3 fruit fly cellular contexts compared by ENCODE assay signal in genomic region chr2L:14523731-14524130, dm6.
TF ChIP-seq lines count a peak whose summit lies in the region.

No protein-coding gene starts in this region.

- TF ChIP-seq CTCF in whole organism, embryonic (GFP tag; optimal IDR thresholded peaks at IDR 0.05; lab: Kevin White, UChicago), result no peak

TF ChIP-seq in whole organism, embryonic, 481 proteins besides CTCF, POLR2A, EP300 and RAD21:
- TF ChIP-seq CG6654 (GFP tag; optimal IDR thresholded peaks at IDR 0.05; lab: Kevin White, UChicago) (no peak), D19A (tag; optimal IDR thresholded peaks at IDR 0.05; lab: Kevin White, UChicago) (peak; percentile 17), gem (tag; optimal IDR thresholded peaks at IDR 0.05; lab: Kevin White, UChicago) (peak; percentile 10), CG6765 (GFP tag; optimal IDR thresholded peaks at IDR 0.05; lab: Kevin White, UChicago) (no peak), Fer2 (tag; optimal IDR thresholded peaks at IDR 0.05; lab: Kevin White, UChicago) (no peak), row (GFP tag; IDR thresholded peaks at IDR 0.05; lab: Robert Waterston, UW) (no peak), mld (GFP tag; IDR thresholded peaks at IDR 0.05; lab: Robert Waterston, UW; ENCODE audit: partially characterized antibody) (no peak)

TF ChIP-seq in whole organism, prepupa, 60 proteins besides CTCF, POLR2A, EP300 and RAD21:
- TF ChIP-seq lz (GFP tag; optimal IDR thresholded peaks at IDR 0.05; lab: Kevin White, UChicago) (no peak), acj6 (GFP tag; optimal IDR thresholded peaks at IDR 0.05; lab: Kevin White, UChicago) (peak; percentile 14), CG3032 (tag; optimal IDR thresholded peaks at IDR 0.05; lab: Kevin White, UChicago) (peak; percentile 0), CG3919 (GFP tag; optimal IDR thresholded peaks at IDR 0.05; lab: Kevin White, UChicago) (peak; percentile 39), dsx (GFP tag; optimal IDR thresholded peaks at IDR 0.05; lab: Kevin White, UChicago; ENCODE audit: poor library complexity, severe bottlenecking) (peak; percentile 20), fd85E (GFP tag; optimal IDR thresholded peaks at IDR 0.05; lab: Kevin White, UChicago) (no peak), topi (GFP tag; optimal IDR thresholded peaks at IDR 0.05; lab: Kevin White, UChicago) (peak; percentile 10), Hr4 (GFP tag; optimal IDR thresholded peaks at IDR 0.05; lab: Kevin White, UChicago) (peak; percentile 40), CG9139 (GFP tag; optimal IDR thresholded peaks at IDR 0.05; lab: Kevin White, UChicago) (no peak), Hr39 (GFP tag; optimal IDR thresholded peaks at IDR 0.05; lab: Kevin White, UChicago) (no peak), CG8119 (GFP tag; IDR thresholded peaks at IDR 0.05; lab: Robert Waterston, UW) (0 out of 3 replicates have a peak, but pooled peaks have one; percentile 24), CG6808 (GFP tag; optimal IDR thresholded peaks at IDR 0.05; lab: Kevin White, UChicago) (peak; percentile 22), svp (GFP tag; lab: Kevin White, UChicago) (peak; percentile 70), CG34406 (GFP tag; optimal IDR thresholded peaks at IDR 0.05; lab: Kevin White, UChicago) (peak; percentile 10), spab (GFP tag; optimal IDR thresholded peaks at IDR 0.05; lab: Kevin White, UChicago) (peak; percentile 3), CG10631 (GFP tag; optimal IDR thresholded peaks at IDR 0.05; lab: Kevin White, UChicago) (peak; percentile 52), Ets96B (tag; optimal IDR thresholded peaks at IDR 0.05; lab: Kevin White, UChicago) (peak; percentile 55), CG32006 (GFP tag; optimal IDR thresholded peaks at IDR 0.05; lab: Kevin White, UChicago) (peak; percentile 52), CG10669 (GFP tag; optimal IDR thresholded peaks at IDR 0.05; lab: Kevin White, UChicago) (peak; percentile 9), Eip75B (GFP tag; optimal IDR thresholded peaks at IDR 0.05; lab: Kevin White, UChicago) (peak; percentile 32), Sox102F (GFP tag; optimal IDR thresholded peaks at IDR 0.05; lab: Kevin White, UChicago) (no peak), Eip78C (GFP tag; lab: Kevin White, UChicago) (peak; percentile 81), salr (GFP tag; optimal IDR thresholded peaks at IDR 0.05; lab: Kevin White, UChicago) (peak in 1 of 2 experiments; percentile 17), CG6163 (GFP tag; IDR thresholded peaks at IDR 0.05; lab: Robert Waterston, UW) (peak; percentile 8; the same call in 1 of the 3 replicates), OdsH (GFP tag; optimal IDR thresholded peaks at IDR 0.05; lab: Kevin White, UChicago) (peak; percentile 31)

TF ChIP-seq in whole organism, pupa, 21 proteins besides CTCF, POLR2A, EP300 and RAD21:
- TF ChIP-seq CG17806 (tag; optimal IDR thresholded peaks at IDR 0.05; lab: Kevin White, UChicago) (peak; percentile 18), fd96Ca (GFP tag; IDR thresholded peaks at IDR 0.05; lab: Robert Waterston, UW) (no peak), CG32121 (GFP tag; IDR thresholded peaks at IDR 0.05; lab: Robert Waterston, UW) (no peak), gl (tag; optimal IDR thresholded peaks at IDR 0.05; lab: Kevin White, UChicago) (peak; percentile 9), Snoo (tag; optimal IDR thresholded peaks at IDR 0.05; lab: Kevin White, UChicago) (no peak), CG4496 (GFP tag; IDR thresholded peaks at IDR 0.05; lab: Robert Waterston, UW) (no peak), CG14655 (GFP tag; optimal IDR thresholded peaks at IDR 0.05; lab: Kevin White, UChicago) (peak; percentile 46), Ets98B (GFP tag; IDR thresholded peaks at IDR 0.05; lab: Robert Waterston, UW) (no peak), CG13204 (GFP tag; optimal IDR thresholded peaks at IDR 0.05; lab: Kevin White, UChicago) (no peak), CG8159 (tag; optimal IDR thresholded peaks at IDR 0.05; lab: Kevin White, UChicago) (peak; percentile 43), CG34367 (tag; optimal IDR thresholded peaks at IDR 0.05; lab: Kevin White, UChicago) (no peak), CG8301 (tag; optimal IDR thresholded peaks at IDR 0.05; lab: Kevin White, UChicago) (peak; percentile 13), Pif1B (GFP tag; optimal IDR thresholded peaks at IDR 0.05; lab: Kevin White, UChicago) (no peak), D1 (tag; optimal IDR thresholded peaks at IDR 0.05; lab: Kevin White, UChicago) (no peak), CG12605 (GFP tag; IDR thresholded peaks at IDR 0.05; lab: Robert Waterston, UW) (no peak), CG15710 (tag; optimal IDR thresholded peaks at IDR 0.05; lab: Kevin White, UChicago) (no peak), rn (GFP tag; IDR thresholded peaks at IDR 0.05; lab: Robert Waterston, UW) (no peak), CG9948 (tag; optimal IDR thresholded peaks at IDR 0.05; lab: Kevin White, UChicago) (peak; percentile 23), Pif1A (GFP tag; optimal IDR thresholded peaks at IDR 0.05; lab: Kevin White, UChicago) (peak; percentile 2), EcR (GFP tag; optimal IDR thresholded peaks at IDR 0.05; lab: Kevin White, UChicago) (no peak), CG10348 (GFP tag; IDR thresholded peaks at IDR 0.05; lab: Robert Waterston, UW) (no peak)
TF ChIP-seq in whole organism, pupa: peak in this region for 7.
